Worm (Caenorhabditis elegans) whole organism, L1 larva: ENCODE data around the gene syf-3.

Experiments
- ceh-82 ChIP-seq, 3 experiments: fragments of 150-350 bp in 1 of 3; sonication (generic microtip) in 2 of 3; optimal IDR thresholded peaks; 2 replicates each; lab custom pipeline; 2014 to 2017; ENCODE audit warnings: missing biosample characterization in 3 of 3, missing genetic modification characterization in 3 of 3
- dpl-1 ChIP-seq, 3 experiments: fragments of 150-350 bp in 2 of 3; sonication (generic microtip) in 1 of 3; optimal IDR thresholded peaks; 2 replicates each; lab custom pipeline; 2014 to 2017; ENCODE audit warnings: missing biosample characterization in 3 of 3, missing genetic modification characterization in 3 of 3, missing genetic modification reagents in 3 of 3
- efl-1 ChIP-seq, 4 experiments: fragments of 150-350 bp; optimal IDR thresholded peaks in 3 of 4; peaks in 1 of 4; 1 replicate in 1 of 4; 2 replicates in 3 of 4; lab custom pipeline; 2014; ENCODE audit warnings: missing biosample characterization in 2 of 4, missing genetic modification characterization in 2 of 4, missing genetic modification reagents in 2 of 4
- egl-13 ChIP-seq: sonication (generic microtip); optimal IDR thresholded peaks from 2 replicates; lab custom pipeline; 2016; ENCODE audit warnings: missing genotype, missing genetic modification reagents, missing genetic modification characterization, missing compliant biosample characterization
- mdl-1 ChIP-seq, 2 experiments: fragments of 150-350 bp; optimal IDR thresholded peaks; 2 replicates each; lab custom pipeline; 2014 to 2017; ENCODE audit warnings: missing biosample characterization in 2 of 2, missing genetic modification characterization in 2 of 2, inconsistent platforms in 1 of 2
- pag-3 ChIP-seq: sonication (generic microtip); optimal IDR thresholded peaks from 2 replicates; lab custom pipeline; 2017; ENCODE audit warnings: missing genetic modification characterization, mild to moderate bottlenecking, missing compliant biosample characterization, antibody characterized with exemption, borderline replicate concordance; ENCODE audit not compliant: insufficient read depth

DNA sequence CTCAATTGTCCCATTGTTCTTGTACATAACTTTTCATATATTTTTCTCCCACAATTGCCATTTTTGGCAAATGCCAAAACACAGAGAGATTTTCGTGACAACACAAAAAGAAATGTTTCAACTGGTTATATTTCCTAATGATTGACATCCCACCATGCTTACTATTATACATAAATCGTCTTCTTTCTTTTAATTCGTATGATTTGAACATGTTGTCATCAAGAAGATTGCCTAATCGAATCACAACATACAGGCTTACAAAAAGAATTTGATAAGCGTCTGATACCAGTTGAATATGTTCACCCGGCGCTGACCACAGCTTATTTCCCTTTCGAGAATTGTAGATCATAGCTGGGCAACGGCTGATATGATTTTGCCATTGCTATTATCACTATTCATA, 44.8 kb upstream of the syf-3 start, which contains the start of gene grd-9:
- TF ChIP-seq pag-3 (tag; lab: Kevin White, UChicago) = no peak
- TF ChIP-seq ceh-82 (tag; optimal IDR thresholded peaks at IDR 0.05; lab: Kevin White, UChicago) = no peak
- no peak for TF ChIP-seq efl-1 (optimal IDR thresholded peaks at IDR 0.05; lab: Kevin White, UChicago)
- TF ChIP-seq efl-1 (GFP tag; optimal IDR thresholded peaks at IDR 0.05 in 1 of 2; lab: Kevin White, UChicago) = no peak
- no peak for TF ChIP-seq mdl-1 (tag; optimal IDR thresholded peaks at IDR 0.05; lab: Kevin White, UChicago)
- no peak for TF ChIP-seq dpl-1 (GFP tag; optimal IDR thresholded peaks at IDR 0.05; lab: Kevin White, UChicago)
- no peak for TF ChIP-seq egl-13 (tag; lab: Kevin White, UChicago)
